Fruit fly (Drosophila melanogaster): Measurements from ENCODE around the gene Tsp26A.

Gene Tsp26A

dm6 chr2L:5982334-5982987, 17.6 kb upstream of the Tsp26A start (continued):
- TF ChIP-seq phol (tag; optimal IDR thresholded peaks at IDR 0.05) (no peak), Asciz (GFP tag; optimal IDR thresholded peaks at IDR 0.05) (no peak), grau (tag; optimal IDR thresholded peaks at IDR 0.05) (peak; percentile 42), CG17612 (GFP tag; IDR thresholded peaks at IDR 0.05) (no peak), tin (GFP tag; optimal IDR thresholded peaks at IDR 0.05) (peak; percentile 32), nerfin-2 (GFP tag; IDR thresholded peaks at IDR 0.05; ENCODE audit: partially characterized antibody) (no peak), Spps (tag; optimal IDR thresholded peaks at IDR 0.05) (no peak), BEAF-32 (GFP tag; optimal IDR thresholded peaks at IDR 0.05) (peak; percentile 35), Dip3 (GFP tag; optimal IDR thresholded peaks at IDR 0.05) (peak; percentile 69), lov (optimal IDR thresholded peaks at IDR 0.05) (no peak), lov (GFP tag; IDR thresholded peaks at IDR 0.05) (no peak), p53 (GFP tag; optimal IDR thresholded peaks at IDR 0.05) (no peak), nerfin-1 (tag; optimal IDR thresholded peaks at IDR 0.05) (peak; percentile 44), CG3065 (GFP tag; optimal IDR thresholded peaks at IDR 0.05) (no peak), CG18476 (GFP tag; optimal IDR thresholded peaks at IDR 0.05) (no peak), Atf3 (GFP tag; optimal IDR thresholded peaks at IDR 0.05) (no peak), CG7372 (GFP tag; IDR thresholded peaks at IDR 0.05) (no peak), CG7928 (GFP tag; optimal IDR thresholded peaks at IDR 0.05) (peak; percentile 20), Oli (tag; optimal IDR thresholded peaks at IDR 0.05) (peak; percentile 4), ro (GFP tag; IDR thresholded peaks at IDR 0.05) (no peak), CG33213 (GFP tag; optimal IDR thresholded peaks at IDR 0.05) (no peak), Dad (GFP tag; optimal IDR thresholded peaks at IDR 0.05) (peak; percentile 26), yki (optimal IDR thresholded peaks at IDR 0.05) (no peak), Lpt (GFP tag; optimal IDR thresholded peaks at IDR 0.05) (no peak), Sry-β (GFP tag; optimal IDR thresholded peaks at IDR 0.05) (no peak), CG34376 (GFP tag; optimal IDR thresholded peaks at IDR 0.05) (peak; percentile 45), lmd (GFP tag; IDR thresholded peaks at IDR 0.05) (no peak), CG4707 (GFP tag; optimal IDR thresholded peaks at IDR 0.05) (peak; percentile 5), Nf-YC (tag; optimal IDR thresholded peaks at IDR 0.05) (peak; percentile 89), NC2α (GFP tag; optimal IDR thresholded peaks at IDR 0.05) (no peak), CG2889 (GFP tag; IDR thresholded peaks at IDR 0.05) (no peak), Atf-2 (GFP tag; optimal IDR thresholded peaks at IDR 0.05) (no peak), CG8290 (GFP tag; optimal IDR thresholded peaks at IDR 0.05) (peak; percentile 72), CG8290 (tag; optimal IDR thresholded peaks at IDR 0.05) (peak; percentile 84 to 95), en (GFP tag; optimal IDR thresholded peaks at IDR 0.05) (no peak), CG3995 (GFP tag; optimal IDR thresholded peaks at IDR 0.05) (peak; percentile 91), CG15479 (GFP tag; optimal IDR thresholded peaks at IDR 0.05) (no peak), CG12155 (GFP tag; optimal IDR thresholded peaks at IDR 0.05) (peak; percentile 51), sr (GFP tag; IDR thresholded peaks at IDR 0.05) (no peak), CG9876 (GFP tag; optimal IDR thresholded peaks at IDR 0.05) (no peak), fu2 (GFP tag; optimal IDR thresholded peaks at IDR 0.05) (peak; percentile 26), Ptx1 (GFP tag; IDR thresholded peaks at IDR 0.05) (no peak), CG11695 (GFP tag; IDR thresholded peaks at IDR 0.05) (no peak), row (GFP tag; IDR thresholded peaks at IDR 0.05) (no peak), CG12942 (GFP tag; optimal IDR thresholded peaks at IDR 0.05) (no peak), CG7556 (GFP tag; optimal IDR thresholded peaks at IDR 0.05) (peak; percentile 12), gsb-n (tag; optimal IDR thresholded peaks at IDR 0.05) (peak; percentile 13), emc (GFP tag; optimal IDR thresholded peaks at IDR 0.05) (no peak), CG12104 (GFP tag; optimal IDR thresholded peaks at IDR 0.05) (no peak), mam (GFP tag; optimal IDR thresholded peaks at IDR 0.05) (no peak), pros (GFP tag; optimal IDR thresholded peaks at IDR 0.05) (peak; percentile 14), Bteb2 (GFP tag; optimal IDR thresholded peaks at IDR 0.05) (no peak), CG14441 (GFP tag; IDR thresholded peaks at IDR 0.05) (no peak)
